Fruit fly (Drosophila melanogaster) whole organism, wandering third instar larva: ENCODE results near the gene CG32075.

Source experiments
- Abd-B ChIP-seq: fragments of >200 bp; optimal IDR thresholded peaks from 2 replicates; lab custom pipeline; 2017; ENCODE audit warnings: missing biosample characterization, missing genetic modification characterization
- Hr78 ChIP-seq: fragments of >200 bp; optimal IDR thresholded peaks from 2 replicates; lab custom pipeline; 2017; ENCODE audit warnings: missing biosample characterization, missing genetic modification characterization
- woc ChIP-seq: sonication (Bioruptor generic); optimal IDR thresholded peaks from 2 replicates; lab custom pipeline; 2016; ENCODE audit warnings: missing biosample characterization, mild to moderate bottlenecking, missing genetic modification characterization

- TF ChIP-seq Abd-B: no peak
- no peak for TF ChIP-seq woc (GFP tag; lab: Kevin White, UChicago)
- no peak for TF ChIP-seq Hr78 (GFP tag; lab: Kevin White, UChicago)
Measured at dm6 chr3L:11027279-11027678, 37.5 kb downstream of the CG32075 start, which contains the start of gene CG32081.
